Worm (Caenorhabditis elegans): ENCODE data around the gene plx-1.

DNA sequence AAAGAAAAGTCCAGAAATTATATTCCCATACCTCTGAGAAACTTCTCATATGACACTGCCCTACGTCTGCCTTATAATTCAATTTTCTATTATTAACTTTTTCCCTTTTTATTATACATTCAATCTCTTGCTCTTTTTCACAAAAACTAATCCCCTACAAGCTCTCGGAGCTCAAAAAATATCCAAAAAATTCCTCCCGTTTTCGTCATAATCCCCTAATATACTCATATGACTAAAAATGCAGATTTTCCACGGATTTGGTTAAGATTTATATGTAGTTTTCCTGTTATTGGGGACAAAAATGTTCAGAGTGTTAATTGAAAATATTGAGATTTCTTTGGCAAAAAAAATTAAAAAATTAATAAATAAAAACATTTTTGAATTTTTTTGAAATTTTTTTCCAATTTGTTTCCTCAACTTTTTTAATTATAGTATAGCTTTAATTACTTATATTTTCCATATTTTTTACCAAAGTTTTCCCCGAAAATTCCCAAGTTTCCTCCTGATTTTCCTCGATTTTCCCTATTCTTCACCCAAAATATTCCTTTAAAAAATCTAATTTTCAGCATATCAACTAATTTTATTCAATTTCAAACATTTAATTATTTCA, 34.9 kb upstream of the plx-1 start, which contains the start of gene lgc-30:
- no peak for TF ChIP-seq aly-1 (tag; optimal IDR thresholded peaks at IDR 0.05)
- no peak for TF ChIP-seq flt-1 (GFP tag; IDR thresholded peaks at IDR 0.05)
- no peak for TF ChIP-seq tbx-11 (GFP tag; IDR thresholded peaks at IDR 0.05)
- TF ChIP-seq F13C5.2 (tag; optimal IDR thresholded peaks at IDR 0.05): no peak
- TF ChIP-seq ama-1 (optimal IDR thresholded peaks at IDR 0.05): no peak
- no peak for TF ChIP-seq sea-1 (GFP tag; conservative IDR thresholded peaks at IDR 0.05)
- TF ChIP-seq scrt-1 (GFP tag; IDR thresholded peaks at IDR 0.05): no peak
- no peak for TF ChIP-seq ets-7 (tag; optimal IDR thresholded peaks at IDR 0.05)
- TF ChIP-seq tra-4 (tag; optimal IDR thresholded peaks at IDR 0.05): no peak
- TF ChIP-seq tbx-37 (GFP tag; conservative IDR thresholded peaks at IDR 0.05): no peak
